Fruit fly (Drosophila melanogaster) whole organism, embryonic: ENCODE results near the gene Top3beta.

Experiments used
- CG10274 ChIP-seq: fragments of 200-800 bp; sonication (Bioruptor generic); optimal IDR thresholded peaks from 3 replicates; lab custom pipeline; 2017; ENCODE audit warnings: missing biosample characterization, mild to moderate bottlenecking, missing genetic modification characterization
- CG10321 ChIP-seq: fragments of 200-800 bp; sonication (Bioruptor generic); IDR thresholded peaks from 2 replicates; pipeline ENCODE4 v1.3.6; 2022; ENCODE audit warnings: missing biosample characterization, missing genetic modification characterization
- CG11456 ChIP-seq: fragments of 200-800 bp; sonication (Bioruptor generic); IDR thresholded peaks from 3 replicates; pipeline ENCODE4 v1.3.6; 2022; ENCODE audit warnings: missing biosample characterization, missing genetic modification characterization
- CG11560 ChIP-seq: fragments of 200-800 bp; sonication (Bioruptor generic); IDR thresholded peaks from 3 replicates; pipeline ENCODE4 v1.3.6; 2022; ENCODE audit warnings: missing biosample characterization, missing genetic modification characterization
- CG11695 ChIP-seq: fragments of 200-800 bp; sonication (Bioruptor generic); IDR thresholded peaks from 3 replicates; pipeline ENCODE4 v1.3.6; 2022; ENCODE audit warnings: missing biosample characterization, missing genetic modification characterization
- CG12942 ChIP-seq: fragments of 200-800 bp; sonication (Bioruptor generic); optimal IDR thresholded peaks from 3 replicates; lab custom pipeline; 2016; ENCODE audit warnings: missing biosample characterization, missing genetic modification characterization
- CG13296 ChIP-seq: fragments of 200-800 bp; sonication (Bioruptor generic); optimal IDR thresholded peaks from 3 replicates; lab custom pipeline; 2018; ENCODE audit warnings: missing biosample characterization, mild to moderate bottlenecking, missing genetic modification characterization
- CG15073 ChIP-seq: fragments of 200-800 bp; sonication (Bioruptor generic); optimal IDR thresholded peaks from 2 replicates; lab custom pipeline; 2016; ENCODE audit warnings: missing biosample characterization, missing genetic modification characterization
- CG2116 ChIP-seq: fragments of 200-800 bp; sonication (Bioruptor generic); optimal IDR thresholded peaks from 3 replicates; lab custom pipeline; 2018; ENCODE audit warnings: missing biosample characterization, mild to moderate bottlenecking, missing genetic modification characterization
- CG2202 ChIP-seq: fragments of 200-800 bp; sonication (Bioruptor generic); optimal IDR thresholded peaks from 2 replicates; lab custom pipeline; 2018; ENCODE audit warnings: missing biosample characterization, mild to moderate bottlenecking, missing genetic modification characterization
- CG30403 ChIP-seq: fragments of 200-800 bp; sonication (Bioruptor generic); optimal IDR thresholded peaks from 3 replicates; lab custom pipeline; 2016; ENCODE audit warnings: missing biosample characterization, missing genetic modification characterization
- CG31388 ChIP-seq: fragments of 200-800 bp; sonication (Bioruptor generic); optimal IDR thresholded peaks from 2 replicates; lab custom pipeline; 2016; ENCODE audit warnings: missing biosample characterization, missing genetic modification characterization
- CG4617 ChIP-seq: fragments of 200-800 bp; sonication (Bioruptor generic); optimal IDR thresholded peaks from 3 replicates; lab custom pipeline; 2016; ENCODE audit warnings: missing biosample characterization, missing genetic modification characterization, borderline replicate concordance
- CG6254 ChIP-seq: fragments of 200-800 bp; sonication (Bioruptor generic); optimal IDR thresholded peaks from 3 replicates; lab custom pipeline; 2017; ENCODE audit warnings: mild to moderate bottlenecking, missing biosample characterization, missing genetic modification reagents, missing genetic modification characterization
- CG6272 ChIP-seq: fragments of 200-800 bp; sonication (Bioruptor generic); IDR thresholded peaks from 2 replicates; pipeline ENCODE4 v1.3.6; 2022; ENCODE audit warnings: missing biosample characterization, missing genetic modification characterization
- CG6654 ChIP-seq: fragments of 200-800 bp; sonication (Bioruptor generic); optimal IDR thresholded peaks from 2 replicates; lab custom pipeline; 2017; ENCODE audit warnings: missing biosample characterization, mild to moderate bottlenecking, missing genetic modification characterization
- CoRest ChIP-seq: fragments of 200-800 bp; sonication (Bioruptor generic); optimal IDR thresholded peaks from 3 replicates; lab custom pipeline; 2018; ENCODE audit warnings: missing biosample characterization, mild to moderate bottlenecking, missing genetic modification characterization, moderate library complexity
- Deaf1 ChIP-seq: fragments of 200-800 bp; optimal IDR thresholded peaks from 3 replicates; lab custom pipeline; 2019; ENCODE audit warnings: missing biosample characterization, mild to moderate bottlenecking, missing genetic modification characterization, moderate library complexity
- Fer2 ChIP-seq: fragments of 200-800 bp; sonication (Bioruptor generic); optimal IDR thresholded peaks from 2 replicates; lab custom pipeline; 2018; ENCODE audit warnings: missing biosample characterization, mild to moderate bottlenecking, missing genetic modification characterization, moderate library complexity
- Fer3 ChIP-seq: fragments of 200-800 bp; sonication (Bioruptor generic); optimal IDR thresholded peaks from 2 replicates; lab custom pipeline; 2018; ENCODE audit warnings: missing biosample characterization, mild to moderate bottlenecking, missing genetic modification characterization, moderate library complexity
- HLH3B ChIP-seq: fragments of 200-800 bp; sonication (Bioruptor generic); IDR thresholded peaks from 2 replicates; pipeline ENCODE4 v1.3.6; 2022; ENCODE audit warnings: missing biosample characterization, missing genetic modification characterization
- HmgZ ChIP-seq: fragments of 200-800 bp; sonication (Bioruptor generic); optimal IDR thresholded peaks from 2 replicates; lab custom pipeline; 2018; ENCODE audit warnings: missing biosample characterization, mild to moderate bottlenecking, missing genetic modification characterization
- Hr78 ChIP-seq, 2 experiments: fragments of 200-800 bp in 1 of 2; fragments of >200 bp in 1 of 2; sonication (Bioruptor generic) in 1 of 2; optimal IDR thresholded peaks; 2 replicates each; lab custom pipeline; 2017 to 2019; ENCODE audit warnings: missing biosample characterization in 2 of 2, missing genetic modification characterization in 2 of 2, mild to moderate bottlenecking in 1 of 2, moderate library complexity in 1 of 2
- Kr ChIP-seq: fragments of 200-800 bp; sonication (Bioruptor generic); optimal IDR thresholded peaks from 2 replicates; lab custom pipeline; 2017; ENCODE audit warnings: missing biosample characterization, mild to moderate bottlenecking, missing genetic modification characterization
- Lpt ChIP-seq: fragments of >200 bp; optimal IDR thresholded peaks from 2 replicates; lab custom pipeline; 2018; ENCODE audit warnings: missing biosample characterization, missing genetic modification characterization
- MESR4 ChIP-seq: fragments of 200-800 bp; sonication (Bioruptor generic); optimal IDR thresholded peaks from 2 replicates; lab custom pipeline; 2018; ENCODE audit warnings: missing biosample characterization, mild to moderate bottlenecking, missing genetic modification characterization, moderate library complexity
- NFAT ChIP-seq: fragments of 200-800 bp; sonication (Bioruptor generic); IDR thresholded peaks from 2 replicates; pipeline ENCODE4 v1.3.6; 2022; ENCODE audit warnings: missing biosample characterization, missing genetic modification characterization
- Oli ChIP-seq: fragments of 200-800 bp; sonication (Bioruptor generic); optimal IDR thresholded peaks from 2 replicates; lab custom pipeline; 2018; ENCODE audit warnings: missing biosample characterization, mild to moderate bottlenecking, missing genetic modification characterization, moderate library complexity
- Rx ChIP-seq: fragments of 200-800 bp; sonication (Bioruptor generic); IDR thresholded peaks from 2 replicates; pipeline ENCODE4 v1.3.6; 2022; ENCODE audit warnings: missing biosample characterization, missing genetic modification characterization
- Sry-β ChIP-seq: fragments of 200-800 bp; sonication (Bioruptor generic); optimal IDR thresholded peaks from 2 replicates; lab custom pipeline; 2018; ENCODE audit warnings: missing biosample characterization, mild to moderate bottlenecking, missing genetic modification characterization, moderate library complexity
- Ssrp ChIP-seq: fragments of 200-800 bp; sonication (Bioruptor generic); optimal IDR thresholded peaks from 2 replicates; lab custom pipeline; 2018; ENCODE audit warnings: missing biosample characterization, mild to moderate bottlenecking, missing genetic modification characterization, moderate library complexity
- Xbp1 ChIP-seq: fragments of 200-800 bp; sonication (Bioruptor generic); optimal IDR thresholded peaks from 3 replicates; lab custom pipeline; 2016; ENCODE audit warnings: missing biosample characterization, mild to moderate bottlenecking, missing genetic modification characterization
- ab ChIP-seq: fragments of 200-800 bp; sonication (Bioruptor generic); optimal IDR thresholded peaks from 2 replicates; lab custom pipeline; 2016; ENCODE audit warnings: missing biosample characterization, missing genetic modification characterization
- ato ChIP-seq: fragments of 200-800 bp; sonication (Bioruptor generic); IDR thresholded peaks from 2 replicates; pipeline ENCODE4 v1.3.6; 2022; ENCODE audit warnings: missing biosample characterization, missing genetic modification characterization; ENCODE audit not compliant: partially characterized antibody
- bbx ChIP-seq: fragments of 200-800 bp; sonication (Bioruptor generic); IDR thresholded peaks from 2 replicates; pipeline ENCODE4 v1.3.6; 2022; ENCODE audit warnings: missing biosample characterization, missing genetic modification characterization; ENCODE audit not compliant: partially characterized antibody
- cad ChIP-seq: fragments of >200 bp; optimal IDR thresholded peaks from 2 replicates; lab custom pipeline; 2017; ENCODE audit warnings: missing biosample characterization, missing genetic modification characterization
- caup ChIP-seq: fragments of 200-800 bp; sonication (Bioruptor generic); optimal IDR thresholded peaks from 3 replicates; lab custom pipeline; 2017; ENCODE audit warnings: missing biosample characterization, mild to moderate bottlenecking, missing genetic modification characterization, moderate library complexity; ENCODE audit not compliant: severe bottlenecking
- chinmo ChIP-seq: fragments of 200-800 bp; sonication (Bioruptor generic); IDR thresholded peaks from 4 replicates; pipeline ENCODE4 v1.3.6; 2022; ENCODE audit warnings: missing biosample characterization, missing genetic modification characterization; ENCODE audit not compliant: partially characterized antibody
- dati ChIP-seq: fragments of 200-800 bp; sonication (Bioruptor generic); IDR thresholded peaks from 2 replicates; pipeline ENCODE4 v1.3.6; 2022; ENCODE audit warnings: missing biosample characterization, missing genetic modification characterization
- disco-r ChIP-seq: fragments of 200-800 bp; sonication (Bioruptor generic); optimal IDR thresholded peaks from 2 replicates; lab custom pipeline; 2016; ENCODE audit warnings: missing biosample characterization, missing genetic modification characterization
- eve ChIP-seq, 2 experiments: fragments of >200 bp; optimal IDR thresholded peaks; 2 replicates each; lab custom pipeline; 2017; ENCODE audit warnings: missing biosample characterization in 2 of 2, missing genetic modification characterization in 2 of 2
- hbn ChIP-seq: fragments of 200-800 bp; sonication (Bioruptor generic); IDR thresholded peaks from 2 replicates; pipeline ENCODE4 v1.3.6; 2022; ENCODE audit warnings: missing biosample characterization, missing genetic modification characterization; ENCODE audit not compliant: partially characterized antibody
- jing ChIP-seq: fragments of 200-800 bp; sonication (Bioruptor generic); optimal IDR thresholded peaks from 2 replicates; lab custom pipeline; 2018; ENCODE audit warnings: missing biosample characterization, mild to moderate bottlenecking, missing genetic modification characterization
- kni ChIP-seq: fragments of 200-800 bp; sonication (Bioruptor generic); optimal IDR thresholded peaks from 3 replicates; lab custom pipeline; 2017; ENCODE audit warnings: mild to moderate bottlenecking, missing biosample characterization, missing genetic modification reagents, missing genetic modification characterization
- otp ChIP-seq: fragments of 200-800 bp; sonication (Bioruptor generic); IDR thresholded peaks from 3 replicates; pipeline ENCODE4, ENCODE4 v1.3.6; 2022; ENCODE audit warnings: missing biosample characterization, missing genetic modification characterization
- salm ChIP-seq: fragments of 200-800 bp; sonication (Bioruptor generic); optimal IDR thresholded peaks from 2 replicates; lab custom pipeline; 2018; ENCODE audit warnings: missing biosample characterization, mild to moderate bottlenecking, missing genetic modification characterization
- sob ChIP-seq: fragments of 200-800 bp; sonication (Bioruptor generic); IDR thresholded peaks from 2 replicates; pipeline ENCODE4 v1.3.6; 2022; ENCODE audit warnings: missing biosample characterization, missing genetic modification characterization
- trh ChIP-seq: fragments of 200-800 bp; sonication (Bioruptor generic); optimal IDR thresholded peaks from 2 replicates; lab custom pipeline; 2016; ENCODE audit warnings: missing biosample characterization, missing genetic modification characterization
- zfh2 ChIP-seq: fragments of 200-800 bp; sonication (Bioruptor generic); optimal IDR thresholded peaks from 2 replicates; lab custom pipeline; 2016; ENCODE audit warnings: missing biosample characterization, missing genetic modification characterization

The Top3beta gene

dm6 chrX:6278879-6279628 lies 8.7 kb downstream of the Top3beta start (continued):
- no peak for TF ChIP-seq eve (GFP tag; optimal IDR thresholded peaks at IDR 0.05; lab: Kevin White, UChicago)
- TF ChIP-seq dati: no peak
- no peak for TF ChIP-seq disco-r
- no peak for TF ChIP-seq CG2202 (tag; lab: Kevin White, UChicago)
- no peak for TF ChIP-seq CG30403 (GFP tag; lab: Kevin White, UChicago)
- no peak for TF ChIP-seq Oli
- no peak for TF ChIP-seq CG4617 (GFP tag; lab: Kevin White, UChicago)
- TF ChIP-seq Kr (GFP tag; lab: Kevin White, UChicago): no peak
- no peak for TF ChIP-seq CG10274 (GFP tag; lab: Kevin White, UChicago)
- peak; percentile 78 for TF ChIP-seq CG10321 (GFP tag; lab: Robert Waterston, UW)
- TF ChIP-seq CG15073 (GFP tag; lab: Kevin White, UChicago): no peak
- TF ChIP-seq hbn (GFP tag; lab: Robert Waterston, UW): no peak
- 0 out of 2 replicates have a peak, but pooled peaks have one; percentile 22 for TF ChIP-seq sob
- peak; percentile 9 for TF ChIP-seq Fer3 (tag; lab: Kevin White, UChicago)
- peak; percentile 96 for TF ChIP-seq MESR4 (GFP tag; lab: Kevin White, UChicago)
- no peak for TF ChIP-seq CG6272 (GFP tag; lab: Robert Waterston, UW)
- no peak for TF ChIP-seq ab (GFP tag; lab: Kevin White, UChicago)
- TF ChIP-seq Hr78 (GFP tag; optimal IDR thresholded peaks at IDR 0.05; lab: Kevin White, UChicago): no peak
- no peak for TF ChIP-seq CG6654
- TF ChIP-seq CG11695 (GFP tag; lab: Robert Waterston, UW): no peak
- no peak for TF ChIP-seq trh (GFP tag; lab: Kevin White, UChicago)
- peak; percentile 25 for TF ChIP-seq caup (GFP tag; lab: Kevin White, UChicago)
- TF ChIP-seq Fer2 (tag; lab: Kevin White, UChicago): no peak
- TF ChIP-seq CG31388 (GFP tag; lab: Kevin White, UChicago): no peak
- TF ChIP-seq Ssrp: no peak
- no peak for TF ChIP-seq NFAT (GFP tag; lab: Robert Waterston, UW)
- TF ChIP-seq bbx: peak; percentile 37; the same call in 1 of the 2 replicates
- TF ChIP-seq CG12942 (GFP tag; lab: Kevin White, UChicago): no peak
- TF ChIP-seq Lpt (GFP tag; lab: Kevin White, UChicago): no peak
- TF ChIP-seq CG2116 (GFP tag; lab: Kevin White, UChicago): no peak
- TF ChIP-seq CG6254 (GFP tag; lab: Kevin White, UChicago): no peak
- peak; percentile 45; the same call in 1 of the 3 replicates for TF ChIP-seq CG11456 (GFP tag; lab: Robert Waterston, UW)
- no peak for TF ChIP-seq salm (tag; lab: Kevin White, UChicago)
- TF ChIP-seq HLH3B (GFP tag; lab: Robert Waterston, UW): 0 out of 2 replicates have a peak, but pooled peaks have one; percentile 16
- TF ChIP-seq Xbp1: no peak
- no peak for TF ChIP-seq Sry-β (GFP tag; lab: Kevin White, UChicago)
- TF ChIP-seq zfh2 (GFP tag; lab: Kevin White, UChicago): no peak
- TF ChIP-seq Deaf1 (tag; lab: Kevin White, UChicago): peak; percentile 58
- TF ChIP-seq CG11560 (tag; lab: Robert Waterston, UW): no peak
- peak; percentile 40 for TF ChIP-seq kni (GFP tag; lab: Kevin White, UChicago)
- peak; percentile 27 for TF ChIP-seq cad (GFP tag; lab: Kevin White, UChicago)
- no peak for TF ChIP-seq otp (GFP tag; lab: Robert Waterston, UW)
- TF ChIP-seq Rx: no peak
- TF ChIP-seq jing (GFP tag; lab: Kevin White, UChicago): no peak
- TF ChIP-seq chinmo (GFP tag; lab: Robert Waterston, UW): 0 out of 4 replicates have a peak, but pooled peaks have one; percentile 62
- TF ChIP-seq ato (GFP tag; lab: Robert Waterston, UW): no peak; the same call in 1 of the 2 replicates
- no peak for TF ChIP-seq HmgZ (tag; lab: Kevin White, UChicago)
- no peak for TF ChIP-seq CoRest (tag; lab: Kevin White, UChicago)
- TF ChIP-seq CG13296: no peak
